Worm (Caenorhabditis elegans): ENCODE measurements around the gene srh-241.

The srh-241 gene

ce11 chrV:2880356-2880755 lies 11.0 kb upstream of the srh-241 start:
- TF ChIP-seq dao-5 (tag; optimal IDR thresholded peaks at IDR 0.05): no peak

- TF ChIP-seq W03F9.2 (tag; optimal IDR thresholded peaks at IDR 0.05) (no peak), dao-5 (tag; optimal IDR thresholded peaks at IDR 0.05) (no peak), him-1 (tag; optimal IDR thresholded peaks at IDR 0.05) (no peak)
Observed at ce11 chrV:2879801-2880200, 10.4 kb upstream of the srh-241 start, which contains the start of gene str-39. str-39 (minus strand) TSS chrV:2879901.

DNA sequence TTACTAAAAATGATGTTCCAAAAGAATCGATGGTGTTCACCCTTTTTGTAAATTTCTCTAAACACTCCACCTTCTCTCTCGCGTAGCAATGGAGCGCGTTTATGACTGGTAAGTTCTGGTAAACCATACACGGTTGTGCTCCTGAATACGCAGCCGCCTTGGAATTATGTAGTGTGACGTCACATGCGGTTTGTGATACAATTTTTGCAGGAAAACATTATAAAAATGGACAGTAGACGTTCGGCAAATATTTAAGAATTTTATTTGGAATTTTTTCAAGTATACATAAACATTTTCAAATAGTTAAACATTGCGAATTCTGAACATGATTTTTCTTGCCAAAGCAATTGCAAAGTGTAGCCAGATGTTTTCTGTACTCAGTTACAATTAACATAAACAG lies 8.1 kb upstream of the srh-241 start, which contains the start of gene F37B4.10:
F37B4.10 (minus strand) TSS at position 101 of the 400 bp plus-strand sequence.
- TF ChIP-seq W03F9.2 (tag; optimal IDR thresholded peaks at IDR 0.05) (no peak), him-1 (tag; optimal IDR thresholded peaks at IDR 0.05) (no peak), dao-5 (tag; optimal IDR thresholded peaks at IDR 0.05) (no peak)

DNA sequence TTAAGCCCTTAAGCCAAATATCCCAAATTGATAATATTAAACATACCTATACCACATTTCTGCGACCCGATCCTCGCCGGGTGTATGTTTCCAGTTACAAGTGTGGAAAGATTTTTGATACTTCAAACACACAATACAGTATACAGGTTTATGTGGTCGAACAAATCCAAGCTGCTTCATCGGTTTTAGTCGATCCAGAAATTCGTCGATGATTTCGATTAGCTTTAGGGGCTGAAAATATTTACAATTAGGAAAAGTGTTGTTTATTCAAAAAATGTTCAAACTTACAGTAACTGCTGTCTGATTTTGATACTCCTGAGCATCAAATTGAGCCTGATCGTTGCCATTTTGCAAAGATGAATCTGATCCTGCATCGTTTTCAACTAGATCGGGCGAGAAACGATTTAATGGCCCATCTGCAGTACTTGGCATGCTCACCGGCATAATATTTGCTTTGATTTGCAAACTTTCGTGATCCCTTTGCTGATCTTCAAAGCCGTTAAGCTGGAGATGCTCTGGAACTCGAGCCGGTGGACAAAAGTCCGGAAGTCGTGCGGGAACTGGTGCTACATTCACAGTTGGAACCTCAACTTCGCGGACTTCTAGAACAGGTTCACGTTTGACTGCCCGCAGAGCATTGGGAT lies 6.9 kb upstream of the srh-241 start:
- no peak for TF ChIP-seq him-1 (tag; optimal IDR thresholded peaks at IDR 0.05)
- TF ChIP-seq dao-5 (tag; optimal IDR thresholded peaks at IDR 0.05): no peak
- no peak for TF ChIP-seq W03F9.2 (tag; optimal IDR thresholded peaks at IDR 0.05)

DNA sequence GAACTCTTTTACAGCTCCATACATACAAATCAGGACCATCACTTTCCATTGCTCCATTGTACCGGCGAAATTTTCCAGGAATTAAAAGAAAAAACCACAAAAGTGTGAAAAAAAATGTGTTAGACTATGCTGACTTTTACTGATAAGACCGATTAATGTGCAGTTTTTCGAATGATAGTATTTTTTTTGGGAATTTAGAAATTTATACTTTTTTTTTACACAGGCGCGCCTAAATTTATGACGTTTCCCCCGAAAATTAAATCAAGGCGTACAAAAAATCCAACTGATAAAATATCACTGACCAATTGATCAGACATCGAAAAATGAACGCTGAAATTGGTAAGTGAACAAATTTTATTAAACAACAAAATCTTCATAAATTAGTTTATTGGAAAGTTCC lies 6.0 kb upstream of the srh-241 start, which contains the start of gene folt-2:
folt-2 (minus strand) TSS at position 179 of the 400 bp plus-strand sequence.
- TF ChIP-seq him-1 (tag; optimal IDR thresholded peaks at IDR 0.05) (no peak), dao-5 (tag; optimal IDR thresholded peaks at IDR 0.05) (no peak), W03F9.2 (tag; optimal IDR thresholded peaks at IDR 0.05) (no peak)

DNA sequence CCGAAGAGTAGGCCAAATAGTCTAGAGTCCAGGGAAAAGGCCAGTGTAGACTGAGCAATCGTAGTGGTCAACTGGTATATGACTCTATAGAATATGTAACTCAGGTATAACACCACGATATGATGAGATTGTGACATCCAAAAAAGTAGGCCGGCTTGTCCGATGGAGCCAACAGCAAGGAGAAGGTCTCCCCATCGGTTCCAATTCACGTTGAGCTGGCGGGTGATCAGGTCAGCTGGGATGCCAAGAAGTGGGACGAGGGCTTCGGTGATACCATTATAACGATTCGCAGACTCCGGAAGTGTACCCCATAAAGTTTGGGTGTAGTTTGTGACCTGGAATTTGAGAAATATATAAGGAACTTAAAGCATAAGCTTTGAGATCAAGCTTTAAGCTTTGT lies 3.5 kb upstream of the srh-241 start:
- no peak for TF ChIP-seq dao-5 (tag; optimal IDR thresholded peaks at IDR 0.05)
- no peak for TF ChIP-seq him-1 (tag; optimal IDR thresholded peaks at IDR 0.05)
- TF ChIP-seq W03F9.2 (tag; optimal IDR thresholded peaks at IDR 0.05): no peak

DNA sequence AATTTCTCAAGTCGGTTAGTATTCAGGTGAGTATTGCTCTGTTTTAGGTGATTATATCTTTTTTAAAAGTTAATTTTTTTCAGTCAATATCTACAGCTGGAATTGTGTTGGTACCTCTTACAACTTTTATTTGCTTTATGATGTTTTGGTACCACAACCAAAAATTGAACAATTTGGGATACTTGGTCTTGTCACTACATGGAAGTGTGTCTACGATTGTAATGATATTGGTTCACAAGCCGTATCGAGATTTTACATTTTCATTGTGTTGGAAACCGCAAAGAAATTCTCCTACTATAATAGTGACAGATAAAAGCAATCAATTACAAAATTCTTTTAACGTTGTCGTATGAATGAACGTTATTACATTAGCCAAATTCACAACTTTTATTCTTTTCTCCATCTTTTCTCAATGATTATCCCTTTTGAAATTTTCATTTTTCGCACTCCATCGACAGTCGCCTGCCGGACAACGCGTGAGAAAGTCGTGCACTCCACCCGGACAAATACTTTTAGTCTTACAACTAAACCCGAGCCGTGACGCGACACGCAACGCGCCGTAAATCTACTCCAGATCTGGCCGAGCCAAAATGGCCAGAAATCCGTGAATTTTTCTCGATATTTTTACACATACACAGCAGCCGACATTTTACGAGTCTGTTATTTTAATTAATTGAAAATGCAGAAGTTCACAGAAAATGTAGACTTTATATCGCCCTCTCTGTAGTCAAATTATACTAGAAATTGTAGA lies 2.5 kb upstream of the srh-241 start:
- TF ChIP-seq W03F9.2 (tag; optimal IDR thresholded peaks at IDR 0.05) (no peak), dao-5 (tag; optimal IDR thresholded peaks at IDR 0.05) (no peak), him-1 (tag; optimal IDR thresholded peaks at IDR 0.05) (no peak)

DNA sequence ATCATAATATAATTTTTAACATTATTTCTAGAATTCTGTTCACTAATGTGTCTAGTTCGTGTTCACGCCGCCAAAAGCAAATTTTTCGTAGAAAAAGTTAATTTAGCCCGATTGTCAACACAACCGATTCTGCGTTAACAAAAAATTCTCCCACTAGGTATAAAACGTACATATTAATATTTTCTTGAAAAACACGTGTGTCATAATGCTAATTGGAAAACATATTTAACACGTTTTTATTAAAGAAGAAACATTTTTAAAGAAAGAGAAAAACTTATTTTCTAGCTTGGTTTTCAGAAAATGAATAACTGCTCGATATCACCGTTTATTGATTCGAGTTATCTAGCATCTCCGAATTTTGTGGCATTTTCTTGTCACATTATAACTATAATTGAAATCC lies 724 bp upstream of the srh-241 start, which contains the start of gene srh-243:
srh-243 (plus strand) TSS at position 301 of the 400 bp plus-strand sequence.
- no peak for TF ChIP-seq him-1 (tag; optimal IDR thresholded peaks at IDR 0.05)
- TF ChIP-seq dao-5 (tag; optimal IDR thresholded peaks at IDR 0.05): no peak
- TF ChIP-seq W03F9.2 (tag; optimal IDR thresholded peaks at IDR 0.05): no peak

DNA sequence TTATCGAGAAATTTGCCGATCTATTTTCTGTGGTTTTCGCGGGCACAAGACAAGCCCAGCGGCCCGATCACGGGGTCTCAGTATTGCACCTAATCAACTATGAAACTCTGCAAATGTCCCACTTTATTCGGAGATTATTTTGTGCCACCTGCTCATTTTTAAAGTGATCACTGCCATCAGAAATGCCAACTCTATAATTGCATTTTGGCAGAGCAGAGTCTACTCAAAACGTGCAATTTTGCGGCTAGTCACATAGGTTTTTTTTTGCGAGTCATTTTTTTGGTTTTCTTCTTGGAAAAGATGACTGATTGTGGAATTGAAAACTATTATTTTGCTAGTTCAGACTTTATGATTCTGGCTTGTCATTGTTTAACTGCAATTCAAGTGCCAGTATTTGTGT lies 4.5 kb downstream of the srh-241 start, which contains the start of gene srh-240:
srh-240 (plus strand) TSS at position 301 of the 400 bp plus-strand sequence.
- TF ChIP-seq W03F9.2 (tag; optimal IDR thresholded peaks at IDR 0.05): no peak
- TF ChIP-seq him-1 (tag; optimal IDR thresholded peaks at IDR 0.05): no peak

DNA sequence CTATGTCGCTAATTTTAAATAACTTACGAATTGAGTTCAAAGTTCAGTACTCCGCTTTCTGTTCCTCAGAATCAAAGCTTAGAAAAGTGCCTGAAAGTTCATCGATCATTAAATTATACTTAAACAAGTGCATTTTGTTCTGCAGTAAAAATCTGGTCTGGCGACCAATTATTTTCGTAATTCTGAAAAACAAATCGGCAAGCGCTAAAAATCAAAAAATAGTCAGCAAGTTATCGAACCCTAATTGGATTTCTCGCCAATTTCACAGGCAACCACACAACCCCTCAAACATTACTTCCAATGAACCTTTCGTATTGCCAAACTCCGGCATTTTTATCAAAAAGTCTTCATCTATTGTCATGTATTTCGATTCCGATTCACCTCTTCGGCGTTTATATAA lies 6.4 kb downstream of the srh-241 start, which contains the start of gene srh-272:
srh-272 (plus strand) TSS at position 301 of the 400 bp plus-strand sequence.
- no peak for TF ChIP-seq W03F9.2 (tag; optimal IDR thresholded peaks at IDR 0.05)
- no peak for TF ChIP-seq him-1 (tag; optimal IDR thresholded peaks at IDR 0.05)
- no peak for TF ChIP-seq dao-5 (tag; optimal IDR thresholded peaks at IDR 0.05)

DNA sequence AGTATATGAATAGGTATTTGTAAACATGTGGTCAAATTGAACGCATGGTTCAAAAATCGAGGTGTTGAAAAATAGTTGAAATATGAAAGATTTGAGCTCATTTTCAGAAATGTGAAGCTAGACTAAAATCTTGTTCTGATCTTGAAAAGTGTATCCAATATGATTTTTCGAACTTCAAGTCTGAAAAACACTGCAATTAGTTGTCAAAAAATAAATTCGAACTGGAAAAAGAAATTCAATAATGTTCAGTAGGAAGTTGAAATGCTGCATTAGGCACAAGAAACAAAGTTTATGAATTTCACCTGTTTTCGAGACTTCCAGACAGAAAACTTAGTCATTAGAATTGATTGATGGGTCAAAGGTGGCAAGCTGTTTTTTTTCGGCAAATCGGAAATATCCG lies 7.9 kb downstream of the srh-241 start, which contains the start of gene srh-270:
srh-270 (minus strand) TSS at position 101 of the 400 bp plus-strand sequence.
- no peak for TF ChIP-seq dao-5 (tag; optimal IDR thresholded peaks at IDR 0.05)

ce11 chrV:2859738-2860137 lies 9.7 kb downstream of the srh-241 start, which contains the start of gene srj-54:
srj-54 (minus strand) TSS chrV:2859838.
- no peak for TF ChIP-seq him-1 (tag; optimal IDR thresholded peaks at IDR 0.05)

DNA sequence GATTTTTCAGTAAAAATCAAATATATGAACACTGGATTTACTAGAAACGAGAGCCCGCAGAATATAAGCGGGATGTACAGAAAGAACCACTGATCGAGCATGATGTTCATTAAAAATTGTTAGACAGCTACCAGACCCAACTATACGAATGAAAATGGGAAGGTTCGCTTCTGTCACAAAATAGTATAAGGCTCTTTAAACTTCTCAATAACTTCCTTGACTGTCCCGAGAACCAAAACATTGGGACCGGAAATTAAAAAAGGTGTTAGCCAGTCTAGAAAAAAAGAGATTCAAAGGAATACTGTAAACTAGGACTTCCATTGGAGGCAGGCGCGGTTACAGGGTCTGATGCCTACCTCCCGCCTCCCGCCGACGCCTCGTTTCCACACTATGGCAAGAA lies 11.6 kb downstream of the srh-241 start, which contains the start of gene srj-55:
srj-55 (minus strand) TSS at position 101 of the 400 bp plus-strand sequence.
- no peak for TF ChIP-seq dao-5 (tag; optimal IDR thresholded peaks at IDR 0.05)
- no peak for TF ChIP-seq him-1 (tag; optimal IDR thresholded peaks at IDR 0.05)
- no peak for TF ChIP-seq W03F9.2 (tag; optimal IDR thresholded peaks at IDR 0.05)

ce11 chrV:2855473-2855872 lies 13.9 kb downstream of the srh-241 start, which contains the start of gene srj-57:
srj-57 (minus strand) TSS chrV:2855573.
- TF ChIP-seq dao-5 (tag; optimal IDR thresholded peaks at IDR 0.05) (no peak), him-1 (tag; optimal IDR thresholded peaks at IDR 0.05) (no peak), W03F9.2 (tag; optimal IDR thresholded peaks at IDR 0.05) (no peak)

Measured in whole organism, L4/young adult.